Worm (Caenorhabditis elegans) whole organism, L1 larva: ENCODE measurements around the gene Y43F8B.9.
A peak's percentile ranks its signal among the peaks of the same experiment; 100 is the strongest.

Experiments used
- C04F5.9 ChIP-seq: sonication (generic microtip); optimal IDR thresholded peaks from 2 replicates; lab custom pipeline; 2016; ENCODE audit warnings: missing genetic modification characterization, missing compliant biosample characterization
- F16B12.6 ChIP-seq: fragments of 150-350 bp; optimal IDR thresholded peaks from 2 replicates; lab custom pipeline; 2014; ENCODE audit warnings: missing biosample characterization, missing genetic modification characterization
- alr-1 ChIP-seq: fragments of 200-800 bp; sonication (Bioruptor generic); optimal IDR thresholded peaks from 2 replicates; lab custom pipeline; 2018; ENCODE audit warnings: borderline replicate concordance, mild to moderate bottlenecking, missing genetic modification characterization, missing compliant biosample characterization
- blmp-1 ChIP-seq: fragments of 150-350 bp; optimal IDR thresholded peaks from 2 replicates; lab custom pipeline; 2014; ENCODE audit warnings: missing biosample characterization, missing genetic modification characterization
- elt-2 ChIP-seq: sonication (generic microtip); optimal IDR thresholded peaks from 2 replicates; lab custom pipeline; 2016; ENCODE audit warnings: missing genetic modification characterization, mild to moderate bottlenecking, inconsistent platforms, missing compliant biosample characterization, missing genetic modification reagents
- elt-3 ChIP-seq, 6 experiments: fragments of 150-350 bp in 1 of 6; sonication (generic microtip); optimal IDR thresholded peaks; 2 replicates each; lab custom pipeline; 2017 to 2018; ENCODE audit warnings: missing biosample characterization in 6 of 6, missing genetic modification characterization in 6 of 6, inconsistent platforms in 1 of 6
- ets-5 ChIP-seq: fragments of 200-800 bp; sonication (Bioruptor generic); IDR thresholded peaks from 2 replicates; pipeline ENCODE4 v1.3.6; 2022; ENCODE audit warnings: missing genetic modification characterization, missing compliant biosample characterization
- fkh-8 ChIP-seq: sonication (generic microtip); optimal IDR thresholded peaks from 2 replicates; lab custom pipeline; 2016; ENCODE audit warnings: mild to moderate bottlenecking, missing genetic modification characterization, missing compliant biosample characterization
- fos-1 ChIP-seq: fragments of 150-350 bp; optimal IDR thresholded peaks from 2 replicates; lab custom pipeline; 2014; ENCODE audit warnings: missing biosample characterization, missing genetic modification characterization
- grh-1 ChIP-seq: fragments of 200-800 bp; sonication (Bioruptor generic); IDR thresholded peaks from 2 replicates; pipeline ENCODE4 v1.3.6; 2022; ENCODE audit warnings: missing genetic modification reagents, missing genetic modification characterization, missing compliant biosample characterization
- hlh-4 ChIP-seq: sonication (generic microtip); optimal IDR thresholded peaks from 2 replicates; lab custom pipeline; 2016; ENCODE audit warnings: mild to moderate bottlenecking, missing genetic modification characterization, missing compliant biosample characterization
- lin-13 ChIP-seq: fragments of 150-350 bp; optimal IDR thresholded peaks from 2 replicates; lab custom pipeline; 2014; ENCODE audit warnings: missing biosample characterization, missing genetic modification reagents, missing genetic modification characterization
- lin-14 ChIP-seq: fragments of 200-800 bp; sonication (Bioruptor generic); optimal IDR thresholded peaks from 2 replicates; lab custom pipeline; 2018; ENCODE audit warnings: mild to moderate bottlenecking, missing genetic modification characterization, moderate library complexity, missing compliant biosample characterization
- lir-3 ChIP-seq: sonication (generic microtip); optimal IDR thresholded peaks from 2 replicates; lab custom pipeline; 2016; ENCODE audit warnings: mild to moderate bottlenecking, missing genetic modification characterization, moderate library complexity, missing compliant biosample characterization; ENCODE audit not compliant: poor library complexity
- lsy-2 ChIP-seq, 2 experiments: fragments of 150-350 bp; optimal IDR thresholded peaks; 2 replicates each; lab custom pipeline; 2014; ENCODE audit warnings: missing biosample characterization in 2 of 2, missing genetic modification characterization in 2 of 2
- mdl-1 ChIP-seq, 2 experiments: fragments of 150-350 bp; optimal IDR thresholded peaks; 2 replicates each; lab custom pipeline; 2014 to 2017; ENCODE audit warnings: missing biosample characterization in 2 of 2, missing genetic modification characterization in 2 of 2, inconsistent platforms in 1 of 2
- mep-1 ChIP-seq: fragments of 150-350 bp; optimal IDR thresholded peaks from 2 replicates; lab custom pipeline; 2014; ENCODE audit warnings: missing biosample characterization, missing genetic modification characterization
- nhr-12 ChIP-seq: sonication (generic microtip); optimal IDR thresholded peaks from 2 replicates; lab custom pipeline; 2017; ENCODE audit warnings: missing biosample characterization, missing genetic modification characterization
- nhr-19 ChIP-seq: fragments of 200-800 bp; sonication (Bioruptor generic); conservative IDR thresholded peaks from 2 replicates; pipeline ENCODE4 v1.3.6; 2022; ENCODE audit warnings: missing genetic modification characterization, missing compliant biosample characterization
- nhr-20 ChIP-seq: sonication (generic microtip); optimal IDR thresholded peaks from 2 replicates; lab custom pipeline; 2016; ENCODE audit warnings: mild to moderate bottlenecking, missing genetic modification characterization, missing compliant biosample characterization
- nhr-28 ChIP-seq: fragments of 150-350 bp; optimal IDR thresholded peaks from 2 replicates; lab custom pipeline; 2014; ENCODE audit warnings: missing biosample characterization, missing genetic modification characterization
- nhr-47 ChIP-seq: sonication (generic microtip); optimal IDR thresholded peaks from 2 replicates; lab custom pipeline; 2016; ENCODE audit warnings: mild to moderate bottlenecking, missing genetic modification characterization, moderate library complexity, missing compliant biosample characterization
- nhr-71 ChIP-seq: sonication (generic microtip); optimal IDR thresholded peaks from 2 replicates; lab custom pipeline; 2016; ENCODE audit warnings: mild to moderate bottlenecking, missing genetic modification characterization, moderate library complexity, missing compliant biosample characterization
- nhr-84 ChIP-seq: sonication (generic microtip); optimal IDR thresholded peaks from 2 replicates; lab custom pipeline; 2017; ENCODE audit warnings: missing biosample characterization, missing genetic modification characterization
- nhr-85 ChIP-seq: sonication (generic microtip); peaks from one replicate; lab custom pipeline; 2016; ENCODE audit warnings: missing genetic modification characterization, inconsistent platforms, missing compliant biosample characterization
- nhr-90 ChIP-seq: sonication (generic microtip); optimal IDR thresholded peaks from 2 replicates; lab custom pipeline; 2016; ENCODE audit warnings: mild to moderate bottlenecking, missing genetic modification characterization, missing compliant biosample characterization; ENCODE audit not compliant: poor library complexity
- pag-3 ChIP-seq: sonication (generic microtip); optimal IDR thresholded peaks from 2 replicates; lab custom pipeline; 2017; ENCODE audit warnings: missing genetic modification characterization, mild to moderate bottlenecking, missing compliant biosample characterization, antibody characterized with exemption, borderline replicate concordance; ENCODE audit not compliant: insufficient read depth
- rnt-1 ChIP-seq: sonication (generic microtip); optimal IDR thresholded peaks from 2 replicates; lab custom pipeline; 2016; ENCODE audit warnings: mild to moderate bottlenecking, missing genetic modification characterization, moderate library complexity, missing compliant biosample characterization
- snpc-4 ChIP-seq: fragments of 150-350 bp; optimal IDR thresholded peaks from 2 replicates; lab custom pipeline; 2014; ENCODE audit warnings: missing biosample characterization, missing genetic modification characterization
- snu-23 ChIP-seq: sonication (generic microtip); optimal IDR thresholded peaks from 2 replicates; lab custom pipeline; 2016; ENCODE audit warnings: missing genetic modification characterization, missing compliant biosample characterization
- sptf-1 ChIP-seq: fragments of 150-350 bp; optimal IDR thresholded peaks from 2 replicates; lab custom pipeline; 2014; ENCODE audit warnings: missing biosample characterization, missing genetic modification characterization
- sup-37 ChIP-seq: fragments of 200-800 bp; sonication (Bioruptor generic); optimal IDR thresholded peaks from 2 replicates; lab custom pipeline; 2018; ENCODE audit warnings: mild to moderate bottlenecking, missing genetic modification characterization, missing compliant biosample characterization
- tlp-1 ChIP-seq: fragments of 150-350 bp; optimal IDR thresholded peaks from 2 replicates; lab custom pipeline; 2014; ENCODE audit warnings: missing biosample characterization, missing genetic modification characterization
- unc-62 ChIP-seq: fragments of 150-350 bp; optimal IDR thresholded peaks from 2 replicates; lab custom pipeline; 2014; ENCODE audit warnings: missing biosample characterization, missing genetic modification reagents, missing genetic modification characterization
- unc-86 ChIP-seq: sonication (generic microtip); optimal IDR thresholded peaks from 2 replicates; lab custom pipeline; 2016; ENCODE audit warnings: missing genetic modification characterization, missing compliant biosample characterization
- zip-4 ChIP-seq: fragments of 200-800 bp; sonication (Bioruptor generic); optimal IDR thresholded peaks from 2 replicates; lab custom pipeline; 2018; ENCODE audit warnings: mild to moderate bottlenecking, missing genetic modification characterization, moderate library complexity, missing compliant biosample characterization

The Y43F8B.9 gene

DNA sequence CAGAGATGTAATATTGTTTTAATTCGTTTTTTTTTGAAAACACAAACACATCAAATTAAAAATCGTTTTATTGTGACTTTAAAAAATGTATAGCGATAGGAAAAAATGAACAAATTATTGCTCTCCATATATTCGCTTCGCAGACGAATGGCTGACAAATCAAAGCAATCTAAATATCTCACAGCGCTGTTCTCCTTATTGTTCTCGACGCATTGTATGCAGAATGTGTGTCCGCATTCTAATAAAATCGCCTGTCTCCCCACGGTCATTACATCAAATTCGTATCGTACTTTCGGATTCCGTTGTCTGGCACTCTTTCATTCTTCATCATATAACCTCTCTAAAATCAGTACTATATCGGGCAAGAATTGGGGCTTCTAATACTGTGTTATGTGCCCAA, at the start of gene Y43F8B.9:
Gene Y43F8B.9 (plus strand): TSS at position 301 of the 400 bp plus-strand sequence.
- TF ChIP-seq nhr-85 (tag; lab: Kevin White, UChicago), result peak; percentile 54
- TF ChIP-seq elt-3 (tag; optimal IDR thresholded peaks at IDR 0.05; lab: Kevin White, UChicago), result no peak

DNA sequence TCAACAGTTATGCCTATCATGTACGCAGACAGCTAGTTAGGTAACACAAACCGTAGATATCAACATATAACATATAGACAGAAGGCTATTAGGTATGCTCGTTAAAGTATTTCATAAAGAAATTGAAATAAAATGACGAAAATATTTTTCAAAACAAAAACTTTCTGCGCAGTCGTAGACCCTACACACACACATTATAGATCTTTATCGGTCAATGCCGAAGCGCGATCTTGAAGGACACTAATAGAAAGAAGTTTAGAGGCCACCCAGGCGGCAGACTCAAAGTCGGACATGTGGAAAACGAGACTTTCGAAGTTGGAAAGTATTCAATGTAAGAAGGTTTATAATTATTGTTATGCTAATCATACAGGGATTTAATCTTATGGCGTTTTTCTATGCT, 49.0 kb upstream of the Y43F8B.9 start:
- TF ChIP-seq hlh-4 (tag; lab: Kevin White, UChicago) (no peak), nhr-90 (tag; lab: Kevin White, UChicago) (peak; percentile 28), snu-23 (peak; percentile 56), nhr-20 (tag; lab: Kevin White, UChicago) (peak; percentile 74), nhr-47 (tag; lab: Kevin White, UChicago) (peak; percentile 17), sptf-1 (tag; lab: Kevin White, UChicago) (no peak), nhr-85 (tag; lab: Kevin White, UChicago) (peak; percentile 76), lin-14 (GFP tag; lab: Kevin White, UChicago) (peak; percentile 73), tlp-1 (tag; lab: Kevin White, UChicago) (no peak), zip-4 (no peak), unc-86 (tag; lab: Kevin White, UChicago) (no peak), nhr-71 (tag; lab: Kevin White, UChicago) (peak; percentile 54), nhr-28 (tag; lab: Kevin White, UChicago) (no peak), fos-1 (tag; lab: Kevin White, UChicago) (no peak), F16B12.6 (no peak), blmp-1 (tag; lab: Kevin White, UChicago) (peak; percentile 57), sup-37 (peak; percentile 17), lir-3 (tag; lab: Kevin White, UChicago) (no peak), elt-2 (tag; lab: Kevin White, UChicago) (no peak), lsy-2 (tag; optimal IDR thresholded peaks at IDR 0.05; lab: Kevin White, UChicago) (peak in 1 of 2 experiments; percentile 18)

DNA sequence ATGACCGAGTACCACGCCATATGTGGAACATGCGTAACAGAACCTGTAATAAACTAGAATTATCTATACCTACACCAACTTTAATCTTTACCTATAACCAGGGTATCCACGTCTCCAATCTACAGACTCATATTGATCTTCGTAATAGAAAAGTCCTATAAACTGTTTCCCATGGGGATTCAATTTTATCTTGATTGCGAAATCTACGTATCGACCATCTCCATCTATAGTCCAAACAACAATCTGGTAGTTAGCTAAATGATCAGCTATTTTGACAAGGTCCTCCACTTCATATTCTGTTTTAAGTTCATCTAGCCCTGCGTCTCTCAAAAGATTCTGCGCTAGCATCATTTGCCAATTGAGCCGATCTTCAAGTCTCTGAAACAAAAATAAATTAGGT, 48.3 kb upstream of the Y43F8B.9 start:
- TF ChIP-seq rnt-1 (tag; lab: Kevin White, UChicago) (peak; percentile 38), mep-1 (tag; lab: Kevin White, UChicago) (no peak), alr-1 (tag; lab: Kevin White, UChicago) (no peak), lin-13 (GFP tag; lab: Kevin White, UChicago) (no peak), snu-23 (peak; percentile 21), lin-14 (GFP tag; lab: Kevin White, UChicago) (peak; percentile 73), lsy-2 (tag; optimal IDR thresholded peaks at IDR 0.05; lab: Kevin White, UChicago) (peak; percentile 13 to 15), snpc-4 (tag; lab: Kevin White, UChicago) (no peak), grh-1 (GFP tag; lab: Robert Waterston, UW) (peak; percentile 45; the same call in 1 of the 2 replicates), nhr-19 (GFP tag; lab: Robert Waterston, UW) (peak; percentile 29; the same call in 1 of the 2 replicates), nhr-85 (tag; lab: Kevin White, UChicago) (peak; percentile 95), fos-1 (tag; lab: Kevin White, UChicago) (no peak), zip-4 (peak; percentile 19), nhr-20 (tag; lab: Kevin White, UChicago) (peak; percentile 61), nhr-71 (tag; lab: Kevin White, UChicago) (peak; percentile 36)

DNA sequence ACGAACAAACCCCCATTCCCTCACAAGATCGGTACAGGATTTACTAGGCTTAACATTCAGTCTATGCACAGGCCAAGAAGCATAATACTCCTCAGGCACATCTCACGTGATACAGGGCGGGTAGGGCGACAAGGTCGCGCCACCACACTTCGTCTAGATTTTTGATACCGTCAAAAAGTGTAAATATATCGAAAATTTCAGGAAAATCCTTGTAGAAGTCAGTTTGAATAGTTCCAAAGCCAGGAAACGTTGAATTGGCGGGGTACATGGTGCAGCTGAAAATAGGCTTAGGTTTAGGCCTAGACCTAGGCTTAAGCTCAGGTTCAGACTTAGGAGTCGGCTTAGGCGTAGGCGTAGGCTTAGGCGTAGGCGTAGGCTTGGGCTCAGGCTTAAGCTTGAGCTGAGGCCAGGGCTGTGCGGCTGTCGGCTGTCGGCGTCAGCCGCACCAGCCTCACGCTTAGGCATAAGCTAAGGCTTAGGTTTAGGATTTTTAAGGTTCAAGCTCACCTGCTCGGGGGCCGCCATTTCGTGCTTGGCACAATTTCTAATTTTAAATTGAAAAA, 47.5 kb upstream of the Y43F8B.9 start:
- 0 out of 2 replicates have a peak, but pooled peaks have one; percentile 6 for TF ChIP-seq nhr-19 (GFP tag; lab: Robert Waterston, UW)
- TF ChIP-seq pag-3 (tag; lab: Kevin White, UChicago), result no peak

DNA sequence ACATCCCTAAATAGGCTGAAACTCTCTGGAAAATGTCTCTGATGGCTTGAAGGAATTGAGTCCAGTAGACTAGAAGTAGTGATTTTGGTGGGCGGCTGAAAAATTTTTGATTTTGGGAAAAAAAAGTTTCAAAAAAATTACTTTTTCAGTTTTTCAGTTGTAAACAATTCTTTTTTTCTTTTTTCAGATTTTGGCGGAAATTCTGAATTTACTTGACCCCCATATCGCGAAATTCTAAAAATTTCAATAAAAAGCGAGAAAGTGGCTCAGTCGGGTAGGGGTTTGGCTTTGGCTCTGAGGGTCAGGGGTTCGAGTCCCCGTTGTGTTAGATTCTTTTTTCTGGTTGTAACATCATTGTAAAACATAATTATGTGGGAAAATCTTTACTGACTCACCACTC, 46.9 kb upstream of the Y43F8B.9 start, which contains the start of gene srw-85:
Gene srw-85 (minus strand): TSS at position 101 of the 400 bp plus-strand sequence.
- TF ChIP-seq nhr-12 (no peak), mdl-1 (tag; optimal IDR thresholded peaks at IDR 0.05; lab: Kevin White, UChicago) (no peak), blmp-1 (tag; lab: Kevin White, UChicago) (no peak), C04F5.9 (tag; lab: Kevin White, UChicago) (no peak), nhr-84 (no peak), unc-62 (GFP tag; lab: Kevin White, UChicago) (no peak), elt-3 (tag; optimal IDR thresholded peaks at IDR 0.05; lab: Kevin White, UChicago) (no peak), nhr-71 (tag; lab: Kevin White, UChicago) (no peak), fkh-8 (tag; lab: Kevin White, UChicago) (no peak), ets-5 (GFP tag; lab: Robert Waterston, UW) (no peak), lin-13 (GFP tag; lab: Kevin White, UChicago) (no peak)
